Fruit fly (Drosophila melanogaster) whole organism, embryonic: ENCODE data around the gene Kr-h1.

Experiments
- Blimp-1 ChIP-seq: fragments of 200-800 bp; sonication (Bioruptor generic); optimal IDR thresholded peaks from 3 replicates; lab custom pipeline; 2018; ENCODE audit warnings: missing biosample characterization, missing genetic modification characterization, mild to moderate bottlenecking, moderate library complexity, missing genetic modification reagents
- E2f2 ChIP-seq: fragments of 200-800 bp; sonication (Bioruptor generic); IDR thresholded peaks from 2 replicates; pipeline ENCODE4 v1.3.6; 2022; ENCODE audit warnings: missing biosample characterization, missing genetic modification characterization
- NfI ChIP-seq: fragments of 200-800 bp; sonication (Bioruptor generic); optimal IDR thresholded peaks from 3 replicates; lab custom pipeline; 2018; ENCODE audit warnings: missing biosample characterization, mild to moderate bottlenecking, missing genetic modification characterization, moderate library complexity
- Side ChIP-seq: fragments of 200-800 bp; sonication (Bioruptor generic); optimal IDR thresholded peaks from 2 replicates; lab custom pipeline; 2016; ENCODE audit warnings: missing biosample characterization, missing genetic modification characterization
- ase ChIP-seq: fragments of 200-800 bp; sonication (Bioruptor generic); IDR thresholded peaks from 3 replicates; pipeline ENCODE4 v1.3.6; 2022; ENCODE audit warnings: missing biosample characterization, missing genetic modification characterization
- sna ChIP-seq: fragments of 200-800 bp; sonication (Bioruptor generic); IDR thresholded peaks from 2 replicates; pipeline ENCODE4 v1.3.6; 2022; ENCODE audit warnings: missing biosample characterization, missing genetic modification characterization; ENCODE audit not compliant: partially characterized antibody

dm6 chr2L:6098479-6099269 lies 16.3 kb downstream of the Kr-h1 start, which contains the start of gene CG9175:
- TF ChIP-seq E2f2 (GFP tag; lab: Robert Waterston, UW): peak; percentile 55; the same call in 1 of the 2 replicates
- peak; percentile 56 for TF ChIP-seq NfI (GFP tag; lab: Kevin White, UChicago)
- TF ChIP-seq sna (GFP tag; lab: Robert Waterston, UW): peak; percentile 96
- peak; percentile 22 for TF ChIP-seq Blimp-1
- peak; percentile 31 for TF ChIP-seq Side (GFP tag; lab: Kevin White, UChicago)
- TF ChIP-seq ase: no peak
